Worm (Caenorhabditis elegans) whole organism, L4/young adult: ENCODE data around the gene C01G12.9.

Source experiments
- W03F9.2 ChIP-seq: fragments of 150-350 bp; optimal IDR thresholded peaks from 2 replicates; lab custom pipeline; 2014; ENCODE audit warnings: missing biosample characterization, missing genetic modification characterization
- him-1 ChIP-seq: sonication (generic microtip); optimal IDR thresholded peaks from 2 replicates; lab custom pipeline; 2016; ENCODE audit warnings: missing genotype, missing genetic modification reagents, missing genetic modification characterization, missing compliant biosample characterization

- TF ChIP-seq him-1 (tag; lab: Kevin White, UChicago): no peak
- no peak for TF ChIP-seq W03F9.2 (tag; lab: Kevin White, UChicago)
These were observed 31.8 kb downstream of the C01G12.9 start for ce11 chrII:14610492-14611142.
